Fruit fly (Drosophila melanogaster) Kc167 (cell line): ENCODE measurements around the gene CG31371.

Source experiments
- insv ChIP-seq: fragments of >200 bp; optimal IDR thresholded peaks from 3 replicates; lab custom pipeline; 2018; ENCODE audit warnings: missing external identifiers
- ttk ChIP-seq: sonication (Bioruptor generic); optimal IDR thresholded peaks from 2 replicates; lab custom pipeline; 2017; ENCODE audit warnings: missing external identifiers

DNA sequence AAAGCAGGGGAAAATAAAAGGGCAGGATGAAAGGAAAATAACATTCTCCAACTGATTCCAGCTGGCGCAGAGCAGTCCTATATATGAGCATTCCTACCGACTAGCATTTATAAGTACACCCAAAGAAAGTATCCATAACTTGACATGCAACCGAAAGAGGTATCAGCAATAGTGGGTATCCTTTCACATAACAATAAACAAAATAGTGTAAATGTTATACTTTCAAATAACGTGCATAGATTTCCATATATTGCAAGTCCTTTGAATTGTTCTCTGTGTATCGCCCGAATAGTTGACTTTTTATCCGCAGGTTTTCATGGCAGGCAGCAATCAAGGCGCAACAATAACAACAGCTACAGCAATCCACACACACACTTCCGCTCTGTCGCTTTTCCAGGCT is 46.7 kb upstream of the CG31371 start:
- TF ChIP-seq ttk (lab: Kevin White, UChicago) (no peak), insv (lab: Kevin White, UChicago) (no peak)
